Worm (Caenorhabditis elegans) whole organism, L2 larva: ENCODE measurements around the gene sca-1.

Source experiments
- C34F6.9 ChIP-seq: fragments of 150-350 bp; optimal IDR thresholded peaks from 2 replicates; lab custom pipeline; 2014; ENCODE audit warnings: missing biosample characterization, missing genetic modification characterization
- fos-1 ChIP-seq: fragments of 150-350 bp; optimal IDR thresholded peaks from 2 replicates; lab custom pipeline; 2014; ENCODE audit warnings: missing biosample characterization, missing genetic modification characterization
- lin-13 ChIP-seq: fragments of 150-350 bp; optimal IDR thresholded peaks from 2 replicates; lab custom pipeline; 2014; ENCODE audit warnings: missing biosample characterization, missing genetic modification reagents, missing genetic modification characterization
- nhr-10 ChIP-seq: sonication (generic microtip); optimal IDR thresholded peaks from 2 replicates; lab custom pipeline; 2017; ENCODE audit warnings: missing biosample characterization, missing genetic modification characterization
- nhr-11 ChIP-seq: fragments of 150-350 bp; optimal IDR thresholded peaks from 2 replicates; lab custom pipeline; 2014; ENCODE audit warnings: missing biosample characterization, missing genetic modification characterization
- nhr-12 ChIP-seq: fragments of 150-350 bp; optimal IDR thresholded peaks from 2 replicates; lab custom pipeline; 2014; ENCODE audit warnings: missing biosample characterization, missing genetic modification characterization
- nhr-237 ChIP-seq: fragments of 150-350 bp; optimal IDR thresholded peaks from 2 replicates; lab custom pipeline; 2014; ENCODE audit warnings: missing biosample characterization, missing genetic modification characterization
- nhr-25 ChIP-seq: fragments of 150-350 bp; sonication (generic microtip); optimal IDR thresholded peaks from 3 replicates; lab custom pipeline; 2014; ENCODE audit warnings: missing biosample characterization, missing genetic modification characterization
- nhr-77 ChIP-seq: fragments of 150-350 bp; optimal IDR thresholded peaks from 2 replicates; lab custom pipeline; 2014; ENCODE audit warnings: missing biosample characterization, missing genetic modification characterization
- skn-1 ChIP-seq: sonication (generic microtip); optimal IDR thresholded peaks from 2 replicates; lab custom pipeline; 2017; ENCODE audit warnings: missing biosample characterization, missing genetic modification characterization
- snpc-4 ChIP-seq: fragments of 150-350 bp; optimal IDR thresholded peaks from 2 replicates; lab custom pipeline; 2014; ENCODE audit warnings: missing biosample characterization, missing genetic modification characterization
- unc-39 ChIP-seq: fragments of 150-350 bp; optimal IDR thresholded peaks from 2 replicates; lab custom pipeline; 2014; ENCODE audit warnings: missing biosample characterization, missing genetic modification characterization
- unc-55 ChIP-seq: fragments of 150-350 bp; sonication (generic microtip); optimal IDR thresholded peaks from 3 replicates; lab custom pipeline; 2014; ENCODE audit warnings: missing biosample characterization, missing genetic modification reagents, missing genetic modification characterization
- unc-62 ChIP-seq: fragments of 150-350 bp; optimal IDR thresholded peaks from 2 replicates; lab custom pipeline; 2014; ENCODE audit warnings: missing biosample characterization, missing genetic modification reagents, missing genetic modification characterization

- TF ChIP-seq skn-1 (tag; lab: Kevin White, UChicago): no peak
- TF ChIP-seq lin-13 (GFP tag; lab: Kevin White, UChicago): no peak
- no peak for TF ChIP-seq unc-62 (GFP tag; lab: Kevin White, UChicago)
- TF ChIP-seq nhr-12 (tag; lab: Kevin White, UChicago): no peak
- TF ChIP-seq nhr-10 (tag; lab: Kevin White, UChicago): no peak
- no peak for TF ChIP-seq nhr-11 (tag; lab: Kevin White, UChicago)
- no peak for TF ChIP-seq unc-55
- no peak for TF ChIP-seq unc-39 (tag; lab: Kevin White, UChicago)
- no peak for TF ChIP-seq fos-1 (tag; lab: Kevin White, UChicago)
- no peak for TF ChIP-seq nhr-237 (tag; lab: Kevin White, UChicago)
- TF ChIP-seq nhr-77 (tag; lab: Kevin White, UChicago): no peak
- no peak for TF ChIP-seq nhr-25 (tag; lab: Kevin White, UChicago)
- TF ChIP-seq C34F6.9 (tag; lab: Kevin White, UChicago): no peak
- no peak for TF ChIP-seq snpc-4 (tag; lab: Kevin White, UChicago)
Observed at ce11 chrIII:10861375-10861774, 44.7 kb upstream of the sca-1 start.
